Fruit fly (Drosophila melanogaster) whole organism, embryonic: Measurements from ENCODE around the gene CG34251.

Experiments used
- Ada2b ChIP-seq: fragments of 200-800 bp; sonication (Bioruptor generic); IDR thresholded peaks from 2 replicates; pipeline ENCODE4 v1.3.6; 2022; ENCODE audit warnings: missing biosample characterization, missing genetic modification characterization
- CG10209 ChIP-seq: fragments of 200-800 bp; sonication (Bioruptor generic); optimal IDR thresholded peaks from 3 replicates; lab custom pipeline; 2017; ENCODE audit warnings: missing biosample characterization, mild to moderate bottlenecking, missing genetic modification characterization, missing genetic modification reagents
- CG1024 ChIP-seq: fragments of 200-800 bp; sonication (Bioruptor generic); IDR thresholded peaks from 2 replicates; pipeline ENCODE4 v1.3.6; 2022; ENCODE audit warnings: missing biosample characterization, missing genetic modification characterization
- CG10431 ChIP-seq: fragments of 200-800 bp; sonication (Bioruptor generic); optimal IDR thresholded peaks from 3 replicates; lab custom pipeline; 2018; ENCODE audit warnings: missing biosample characterization, mild to moderate bottlenecking, missing genetic modification characterization
- CG11398 ChIP-seq: fragments of 200-800 bp; sonication (Bioruptor generic); optimal IDR thresholded peaks from 2 replicates; lab custom pipeline; 2016; ENCODE audit warnings: missing biosample characterization, missing genetic modification characterization
- CG12942 ChIP-seq: fragments of 200-800 bp; sonication (Bioruptor generic); optimal IDR thresholded peaks from 3 replicates; lab custom pipeline; 2016; ENCODE audit warnings: missing biosample characterization, missing genetic modification characterization
- CG13296 ChIP-seq: fragments of 200-800 bp; sonication (Bioruptor generic); optimal IDR thresholded peaks from 3 replicates; lab custom pipeline; 2018; ENCODE audit warnings: missing biosample characterization, mild to moderate bottlenecking, missing genetic modification characterization
- CG13424 ChIP-seq: fragments of 200-800 bp; sonication (Bioruptor generic); optimal IDR thresholded peaks from 2 replicates; lab custom pipeline; 2019; ENCODE audit warnings: missing biosample characterization, mild to moderate bottlenecking, missing genetic modification characterization, moderate library complexity
- CG14860 ChIP-seq: fragments of 200-800 bp; sonication (Bioruptor generic); IDR thresholded peaks from 3 replicates; pipeline ENCODE4 v1.3.6; 2022; ENCODE audit warnings: missing biosample characterization, missing genetic modification characterization; ENCODE audit not compliant: partially characterized antibody
- CG17568 ChIP-seq: fragments of 200-800 bp; sonication (Bioruptor generic); optimal IDR thresholded peaks from 2 replicates; lab custom pipeline; 2018; ENCODE audit warnings: missing biosample characterization, mild to moderate bottlenecking, missing genetic modification characterization, moderate library complexity
- CG2116 ChIP-seq: fragments of 200-800 bp; sonication (Bioruptor generic); optimal IDR thresholded peaks from 3 replicates; lab custom pipeline; 2018; ENCODE audit warnings: missing biosample characterization, mild to moderate bottlenecking, missing genetic modification characterization
- CG3838 ChIP-seq: fragments of 200-800 bp; sonication (Bioruptor generic); optimal IDR thresholded peaks from 3 replicates; lab custom pipeline; 2016; ENCODE audit warnings: missing biosample characterization, missing genetic modification characterization
- CG3847 ChIP-seq: fragments of 200-800 bp; sonication (Bioruptor generic); IDR thresholded peaks from 2 replicates; pipeline ENCODE4 v1.3.6; 2022; ENCODE audit warnings: missing biosample characterization, missing genetic modification characterization
- CG4360 ChIP-seq: fragments of 200-800 bp; sonication (Bioruptor generic); IDR thresholded peaks from 2 replicates; pipeline ENCODE4 v1.3.6; 2022; ENCODE audit warnings: missing biosample characterization, missing genetic modification characterization
- CG43689 ChIP-seq: fragments of 200-800 bp; sonication (Bioruptor generic); IDR thresholded peaks from 2 replicates; pipeline ENCODE4 v1.3.6; 2022; ENCODE audit warnings: missing biosample characterization, missing genetic modification characterization
- CG6791 ChIP-seq: fragments of 200-800 bp; sonication (Bioruptor generic); IDR thresholded peaks from 3 replicates; pipeline ENCODE4 v1.3.6; 2022; ENCODE audit warnings: missing biosample characterization, missing genetic modification characterization; ENCODE audit not compliant: partially characterized antibody
- CG6813 ChIP-seq: fragments of 200-800 bp; sonication (Bioruptor generic); optimal IDR thresholded peaks from 2 replicates; lab custom pipeline; 2017; ENCODE audit warnings: missing biosample characterization, missing genetic modification characterization, mild to moderate bottlenecking, moderate library complexity, missing genetic modification reagents
- CG7839 ChIP-seq: fragments of 200-800 bp; sonication (Bioruptor generic); optimal IDR thresholded peaks from 3 replicates; lab custom pipeline; 2018; ENCODE audit warnings: missing biosample characterization, mild to moderate bottlenecking, missing genetic modification characterization, moderate library complexity
- CG7928 ChIP-seq: fragments of 200-800 bp; sonication (Bioruptor generic); optimal IDR thresholded peaks from 2 replicates; lab custom pipeline; 2017; ENCODE audit warnings: missing biosample characterization, mild to moderate bottlenecking, missing genetic modification characterization
- CG8478 ChIP-seq: fragments of >200 bp; optimal IDR thresholded peaks from 2 replicates; lab custom pipeline; 2018
- CG9817 ChIP-seq: fragments of 200-800 bp; sonication (Bioruptor generic); optimal IDR thresholded peaks from 2 replicates; lab custom pipeline; 2018; ENCODE audit warnings: missing biosample characterization, mild to moderate bottlenecking, missing genetic modification characterization, moderate library complexity
- D19B ChIP-seq: fragments of 200-800 bp; sonication (Bioruptor generic); optimal IDR thresholded peaks from 2 replicates; lab custom pipeline; 2017; ENCODE audit warnings: missing biosample characterization, mild to moderate bottlenecking, missing genetic modification characterization
- Dbx ChIP-seq: fragments of 200-800 bp; sonication (Bioruptor generic); IDR thresholded peaks from 3 replicates; pipeline ENCODE4 v1.3.6; 2022; ENCODE audit warnings: missing biosample characterization, missing genetic modification characterization
- Drgx ChIP-seq: fragments of 200-800 bp; sonication (Bioruptor generic); IDR thresholded peaks from 2 replicates; pipeline ENCODE4 v1.3.6; 2022; ENCODE audit warnings: missing biosample characterization, missing genetic modification characterization
- E2f1 ChIP-seq: fragments of 200-800 bp; sonication (Bioruptor generic); IDR thresholded peaks from 2 replicates; pipeline ENCODE4 v1.3.6; 2022; ENCODE audit warnings: missing biosample characterization, missing genetic modification characterization
- HHEX ChIP-seq: fragments of 200-800 bp; sonication (Bioruptor generic); optimal IDR thresholded peaks from 3 replicates; lab custom pipeline; 2017; ENCODE audit warnings: missing biosample characterization, mild to moderate bottlenecking, missing genetic modification characterization, missing genetic modification reagents
- HmgZ ChIP-seq: fragments of 200-800 bp; sonication (Bioruptor generic); optimal IDR thresholded peaks from 2 replicates; lab custom pipeline; 2018; ENCODE audit warnings: missing biosample characterization, mild to moderate bottlenecking, missing genetic modification characterization
- Myb ChIP-seq: fragments of 200-800 bp; sonication (Bioruptor generic); optimal IDR thresholded peaks from 2 replicates; lab custom pipeline; 2016; ENCODE audit warnings: missing biosample characterization, missing genetic modification characterization
- NFAT ChIP-seq: fragments of 200-800 bp; sonication (Bioruptor generic); IDR thresholded peaks from 2 replicates; pipeline ENCODE4 v1.3.6; 2022; ENCODE audit warnings: missing biosample characterization, missing genetic modification characterization
- Ptx1 ChIP-seq: fragments of 200-800 bp; sonication (Bioruptor generic); IDR thresholded peaks from 2 replicates; pipeline ENCODE4 v1.3.6; 2022; ENCODE audit warnings: missing biosample characterization, missing genetic modification characterization
- Sin3A ChIP-seq: fragments of >200 bp; optimal IDR thresholded peaks from 2 replicates; lab custom pipeline; 2018
- aop ChIP-seq: fragments of 200-800 bp; sonication (Bioruptor generic); IDR thresholded peaks from 2 replicates; pipeline ENCODE4 v1.3.6; 2022; ENCODE audit warnings: missing biosample characterization, missing genetic modification characterization
- br ChIP-seq: fragments of >200 bp; optimal IDR thresholded peaks from 2 replicates; lab custom pipeline; 2017
- caup ChIP-seq: fragments of 200-800 bp; sonication (Bioruptor generic); optimal IDR thresholded peaks from 3 replicates; lab custom pipeline; 2017; ENCODE audit warnings: missing biosample characterization, mild to moderate bottlenecking, missing genetic modification characterization, moderate library complexity; ENCODE audit not compliant: severe bottlenecking
- croc ChIP-seq: fragments of 200-800 bp; sonication (Bioruptor generic); conservative IDR thresholded peaks from 3 replicates; pipeline ENCODE4 v1.3.6; 2022; ENCODE audit warnings: missing biosample characterization, missing genetic modification characterization
- crol ChIP-seq: fragments of 200-800 bp; sonication (Bioruptor generic); IDR thresholded peaks from 2 replicates; pipeline ENCODE4 v1.3.6; 2022; ENCODE audit warnings: missing biosample characterization, missing genetic modification characterization
- da ChIP-seq: fragments of 200-800 bp; sonication (Bioruptor generic); optimal IDR thresholded peaks from 2 replicates; lab custom pipeline; 2016; ENCODE audit warnings: missing biosample characterization, missing genetic modification characterization
- dan ChIP-seq: fragments of 200-800 bp; sonication (Bioruptor generic); IDR thresholded peaks from 2 replicates; pipeline ENCODE4 v1.3.6; 2022; ENCODE audit warnings: missing biosample characterization, missing genetic modification characterization
- en ChIP-seq: fragments of 200-800 bp; sonication (Bioruptor generic); optimal IDR thresholded peaks from 2 replicates; lab custom pipeline; 2016; ENCODE audit warnings: missing biosample characterization, missing genetic modification characterization
- esg ChIP-seq: fragments of 200-800 bp; sonication (Bioruptor generic); conservative IDR thresholded peaks from 2 replicates; pipeline ENCODE4 v1.3.6; 2022; ENCODE audit warnings: missing biosample characterization, missing genetic modification characterization
- fru ChIP-seq: fragments of >200 bp; optimal IDR thresholded peaks from 2 replicates; lab custom pipeline; 2017
- gt ChIP-seq: fragments of 200-800 bp; sonication (Bioruptor generic); IDR thresholded peaks from 2 replicates; pipeline ENCODE4 v1.3.6; 2022; ENCODE audit warnings: missing biosample characterization, missing genetic modification characterization
- kni ChIP-seq: fragments of 200-800 bp; sonication (Bioruptor generic); optimal IDR thresholded peaks from 3 replicates; lab custom pipeline; 2017; ENCODE audit warnings: mild to moderate bottlenecking, missing biosample characterization, missing genetic modification reagents, missing genetic modification characterization
- otp ChIP-seq: fragments of 200-800 bp; sonication (Bioruptor generic); IDR thresholded peaks from 3 replicates; pipeline ENCODE4, ENCODE4 v1.3.6; 2022; ENCODE audit warnings: missing biosample characterization, missing genetic modification characterization
- pho ChIP-seq: fragments of 200-800 bp; sonication (Bioruptor generic); optimal IDR thresholded peaks from 2 replicates; lab custom pipeline; 2016; ENCODE audit warnings: missing biosample characterization, missing genetic modification characterization
- slbo ChIP-seq: fragments of 200-800 bp; sonication (Bioruptor generic); IDR thresholded peaks from 2 replicates; pipeline ENCODE4 v1.3.6; 2022; ENCODE audit warnings: missing biosample characterization, missing genetic modification characterization
- stwl ChIP-seq: fragments of 200-800 bp; sonication (Bioruptor generic); optimal IDR thresholded peaks from 3 replicates; lab custom pipeline; 2018; ENCODE audit warnings: missing biosample characterization, mild to moderate bottlenecking, missing genetic modification characterization, moderate library complexity
- tin ChIP-seq: fragments of 200-800 bp; sonication (Bioruptor generic); optimal IDR thresholded peaks from 3 replicates; lab custom pipeline; 2016; ENCODE audit warnings: missing biosample characterization, missing genetic modification characterization
- tio ChIP-seq: fragments of 200-800 bp; sonication (Bioruptor generic); optimal IDR thresholded peaks from 2 replicates; lab custom pipeline; 2017; ENCODE audit warnings: missing biosample characterization, missing genetic modification characterization, inconsistent platforms
- trem ChIP-seq: fragments of 200-800 bp; optimal IDR thresholded peaks from 3 replicates; lab custom pipeline; 2019; ENCODE audit warnings: missing biosample characterization, mild to moderate bottlenecking, missing genetic modification characterization, moderate library complexity
- trh ChIP-seq: fragments of 200-800 bp; sonication (Bioruptor generic); optimal IDR thresholded peaks from 2 replicates; lab custom pipeline; 2016; ENCODE audit warnings: missing biosample characterization, missing genetic modification characterization
- unc-4 ChIP-seq: fragments of 200-800 bp; sonication (Bioruptor generic); IDR thresholded peaks from 2 replicates; pipeline ENCODE4 v1.3.6; 2022; ENCODE audit warnings: missing biosample characterization, missing genetic modification characterization; ENCODE audit not compliant: partially characterized antibody
- wor ChIP-seq: fragments of 200-800 bp; sonication (Bioruptor generic); IDR thresholded peaks from 2 replicates; pipeline ENCODE4 v1.3.6; 2022; ENCODE audit warnings: missing biosample characterization, missing genetic modification characterization
- z ChIP-seq: fragments of 200-800 bp; sonication (Bioruptor generic); IDR thresholded peaks from 3 replicates; pipeline ENCODE4 v1.3.6; 2022; ENCODE audit warnings: missing biosample characterization, missing genetic modification characterization

Gene CG34251

dm6 chr3L:17659268-17659589, 12.2 kb upstream of the CG34251 start (continued):
- TF ChIP-seq CG2116 (GFP tag; lab: Kevin White, UChicago) (peak; percentile 8), CG10431 (GFP tag; lab: Kevin White, UChicago) (no peak), HmgZ (tag; lab: Kevin White, UChicago) (peak; percentile 55), fru (lab: Kevin White, UChicago) (no peak), HHEX (GFP tag; lab: Kevin White, UChicago) (peak; percentile 42), Dbx (GFP tag; lab: Robert Waterston, UW) (0 out of 3 replicates have a peak, but pooled peaks have one; percentile 47), CG43689 (GFP tag; lab: Robert Waterston, UW) (no peak), esg (no peak), CG12942 (GFP tag; lab: Kevin White, UChicago) (no peak), CG8478 (lab: Kevin White, UChicago) (no peak), D19B (GFP tag; lab: Kevin White, UChicago) (no peak), CG3838 (GFP tag; lab: Kevin White, UChicago) (no peak), caup (peak; percentile 82), gt (GFP tag; lab: Robert Waterston, UW) (no peak), CG7928 (GFP tag; lab: Kevin White, UChicago) (peak; percentile 25), kni (GFP tag; lab: Kevin White, UChicago) (no peak), Ptx1 (no peak), pho (GFP tag; lab: Kevin White, UChicago) (peak; percentile 62), CG13424 (tag; lab: Kevin White, UChicago) (no peak), Ada2b (peak; percentile 22; the same call in 1 of the 2 replicates), CG17568 (peak; percentile 12), z (0 out of 3 replicates have a peak, but pooled peaks have one; percentile 26), br (lab: Kevin White, UChicago) (no peak), slbo (GFP tag; lab: Robert Waterston, UW) (no peak), CG11398 (GFP tag; lab: Kevin White, UChicago) (peak; percentile 41), otp (GFP tag; lab: Robert Waterston, UW) (no peak; the same call in 2 of the 3 replicates), unc-4 (no peak), CG6813 (GFP tag; lab: Kevin White, UChicago) (peak; percentile 64), aop (GFP tag; lab: Robert Waterston, UW) (no peak), CG7839 (tag; lab: Kevin White, UChicago) (no peak), Drgx (GFP tag; lab: Robert Waterston, UW) (no peak), dan (GFP tag; lab: Robert Waterston, UW) (no peak), da (GFP tag; lab: Kevin White, UChicago) (no peak), wor (GFP tag; lab: Robert Waterston, UW) (no peak), Myb (no peak), Sin3A (lab: Kevin White, UChicago) (no peak), E2f1 (GFP tag; lab: Robert Waterston, UW) (no peak), stwl (tag; lab: Kevin White, UChicago) (no peak), CG3847 (GFP tag; lab: Robert Waterston, UW) (no peak), CG1024 (GFP tag; lab: Robert Waterston, UW) (no peak), croc (GFP tag; lab: Robert Waterston, UW) (0 out of 3 replicates have a peak, but pooled peaks have one; percentile 8), crol (GFP tag; lab: Robert Waterston, UW) (no peak), tin (GFP tag; lab: Kevin White, UChicago) (no peak), CG6791 (GFP tag; lab: Robert Waterston, UW) (no peak), CG4360 (no peak; the same call in 1 of the 2 replicates), CG9817 (tag; lab: Kevin White, UChicago) (no peak), trem (tag; lab: Kevin White, UChicago) (no peak), NFAT (GFP tag; lab: Robert Waterston, UW) (peak; percentile 70), CG14860 (GFP tag; lab: Robert Waterston, UW) (no peak), CG13296 (GFP tag; lab: Kevin White, UChicago) (peak; percentile 68), CG10209 (GFP tag; lab: Kevin White, UChicago) (peak; percentile 33), tio (no peak), en (no peak), trh (GFP tag; lab: Kevin White, UChicago) (no peak)
